Worm (Caenorhabditis elegans) whole organism, late embryonic: Measurements from ENCODE around the gene E01G4.5.

ENCODE experiments used
- pat-9 ChIP-seq: fragments of 200-800 bp; sonication (Bioruptor generic); optimal IDR thresholded peaks from 2 replicates; lab custom pipeline; 2018; ENCODE audit warnings: mild to moderate bottlenecking, missing genetic modification characterization, moderate library complexity, missing compliant biosample characterization
- tbx-2 ChIP-seq: sonication (generic microtip); optimal IDR thresholded peaks from 2 replicates; lab custom pipeline; 2016; ENCODE audit warnings: missing genetic modification characterization, missing compliant biosample characterization

DNA sequence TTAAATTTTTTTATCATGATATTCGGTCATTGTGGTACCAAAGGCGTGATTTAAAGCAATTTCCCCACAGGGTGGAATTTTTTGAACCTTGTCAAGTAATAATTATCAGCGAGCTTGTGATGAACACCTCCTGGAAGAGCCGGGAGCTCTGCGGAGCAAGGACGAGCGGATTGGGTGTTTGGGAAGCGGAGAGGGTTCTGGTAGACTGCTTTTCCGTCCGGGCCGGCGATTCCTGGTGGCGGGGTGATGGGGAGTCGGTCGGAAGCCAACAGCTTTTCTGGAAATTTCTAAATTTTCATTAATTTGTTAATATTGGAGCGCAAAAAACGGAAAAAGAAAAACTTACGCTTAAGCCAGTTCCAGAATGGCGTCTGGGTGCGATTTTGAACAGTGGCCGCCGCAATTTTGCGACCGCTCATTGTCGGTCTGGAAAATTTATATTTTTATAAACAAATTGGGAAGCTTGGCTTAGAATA is 22.0 kb downstream of the E01G4.5 start, which contains the start of gene ndua-7:
- TF ChIP-seq pat-9 (no peak), tbx-2 (tag; lab: Kevin White, UChicago) (no peak)
